Worm (Caenorhabditis elegans): ENCODE results near the gene col-181.
A peak's percentile ranks its signal among the peaks of the same experiment; 100 is the strongest.

The col-181 gene

ce11 chrX:12149638-12150137 is 45.0 kb downstream of the col-181 start, which contains the start of gene znf-474:
Gene znf-474, plus strand, starts transcription at chrX:12149924.
- peak; percentile 6 for TF ChIP-seq ceh-14 (tag; optimal IDR thresholded peaks at IDR 0.05)
- no peak for TF ChIP-seq pros-1 (tag; optimal IDR thresholded peaks at IDR 0.05)

- no peak for TF ChIP-seq T23F11.4 (GFP tag; optimal IDR thresholded peaks at IDR 0.05)
- peak; percentile 65 for TF ChIP-seq elt-2 (tag; optimal IDR thresholded peaks at IDR 0.05)
Observed at ce11 chrX:12154055-12154898, 49.5 kb downstream of the col-181 start, which contains the start of gene mfsd-11. Gene mfsd-11, minus strand, starts transcription at chrX:12154105.
